Worm (Caenorhabditis elegans) whole organism, L4 larva: Measurements from ENCODE around the gene col-187.

Experiments
- F26F4.8 ChIP-seq: fragments of 200-800 bp; sonication (Bioruptor generic); conservative IDR thresholded peaks from 2 replicates; pipeline ENCODE4 v1.3.6; 2022; ENCODE audit warnings: missing genetic modification characterization, missing compliant biosample characterization
- F37D6.2 ChIP-seq: sonication (generic microtip); optimal IDR thresholded peaks from 2 replicates; lab custom pipeline; 2016; ENCODE audit warnings: mild to moderate bottlenecking, missing genetic modification characterization, missing compliant biosample characterization
- R02D3.7 ChIP-seq: fragments of 150-350 bp; sonication (generic microtip); optimal IDR thresholded peaks from 3 replicates; lab custom pipeline; 2014; ENCODE audit warnings: missing biosample characterization, missing genetic modification characterization
- T26A8.4 ChIP-seq: fragments of 200-800 bp; sonication (Bioruptor generic); IDR thresholded peaks from 2 replicates; pipeline ENCODE4 v1.3.6; 2022; ENCODE audit warnings: missing genetic modification characterization, missing compliant biosample characterization
- Y5F2A.4 ChIP-seq: fragments of 200-800 bp; sonication (Bioruptor generic); optimal IDR thresholded peaks from 2 replicates; lab custom pipeline; 2018; ENCODE audit warnings: mild to moderate bottlenecking, missing genetic modification characterization, missing compliant biosample characterization
- aha-1 ChIP-seq: fragments of 150-350 bp; peaks from one replicate; lab custom pipeline; 2014; ENCODE audit warnings: missing biosample characterization, missing genetic modification characterization
- ceh-32 ChIP-seq: sonication (generic microtip); optimal IDR thresholded peaks from 2 replicates; lab custom pipeline; 2016; ENCODE audit warnings: mild to moderate bottlenecking, missing genetic modification characterization, missing compliant biosample characterization; ENCODE audit not compliant: poor library complexity
- ceh-82 ChIP-seq: sonication (generic microtip); optimal IDR thresholded peaks from 2 replicates; lab custom pipeline; 2017; ENCODE audit warnings: missing biosample characterization, missing genetic modification characterization
- daf-16 ChIP-seq, 3 experiments: sonication (generic microtip); optimal IDR thresholded peaks; 2 replicates each; lab custom pipeline; 2016 to 2017; ENCODE audit warnings: missing genetic modification characterization in 3 of 3, missing genetic modification reagents in 3 of 3, mild to moderate bottlenecking in 2 of 3, missing compliant biosample characterization in 2 of 3, missing biosample characterization in 1 of 3, moderate library complexity in 1 of 3
- dve-1 ChIP-seq: sonication (generic microtip); optimal IDR thresholded peaks from 2 replicates; lab custom pipeline; 2017; ENCODE audit warnings: antibody characterized with exemption, mild to moderate bottlenecking, missing genetic modification characterization, missing compliant biosample characterization; ENCODE audit not compliant: insufficient read depth
- egl-27 ChIP-seq: sonication (generic microtip); optimal IDR thresholded peaks from 3 replicates; lab custom pipeline; 2017; ENCODE audit warnings: missing biosample characterization, missing genetic modification reagents, missing genetic modification characterization
- hlh-11 ChIP-seq: fragments of 200-800 bp; sonication (Bioruptor generic); optimal IDR thresholded peaks from 2 replicates; lab custom pipeline; 2018; ENCODE audit warnings: mild to moderate bottlenecking, missing genetic modification characterization, missing compliant biosample characterization
- hlh-30 ChIP-seq: sonication (generic microtip); optimal IDR thresholded peaks from 2 replicates; lab custom pipeline; 2017; ENCODE audit warnings: antibody characterized with exemption, mild to moderate bottlenecking, missing genetic modification characterization, missing compliant biosample characterization; ENCODE audit not compliant: insufficient read depth
- hmg-1.1 ChIP-seq: fragments of 200-800 bp; sonication (Bioruptor generic); IDR thresholded peaks from 2 replicates; pipeline ENCODE4 v1.3.6; 2022; ENCODE audit warnings: missing genetic modification reagents, missing genetic modification characterization, missing compliant biosample characterization
- lim-7 ChIP-seq: fragments of 200-800 bp; sonication (Bioruptor generic); IDR thresholded peaks from 2 replicates; pipeline ENCODE4 v1.3.6; 2022; ENCODE audit warnings: missing genetic modification characterization, missing compliant biosample characterization
- lin-39 ChIP-seq: fragments of 150-350 bp; optimal IDR thresholded peaks from 2 replicates; lab custom pipeline; 2014; ENCODE audit warnings: missing biosample characterization, missing genetic modification reagents, missing genetic modification characterization
- mes-2 ChIP-seq: sonication (generic microtip); optimal IDR thresholded peaks from 2 replicates; lab custom pipeline; 2016; ENCODE audit warnings: missing genotype, mild to moderate bottlenecking, missing genetic modification characterization, missing compliant biosample characterization; ENCODE audit not compliant: poor library complexity, severe bottlenecking
- mxl-2 ChIP-seq: fragments of 200-800 bp; sonication (Bioruptor generic); conservative IDR thresholded peaks from 2 replicates; pipeline ENCODE4 v1.3.6; 2022; ENCODE audit warnings: missing genetic modification reagents, missing genetic modification characterization, missing compliant biosample characterization
- mxl-3 ChIP-seq: fragments of 200-800 bp; sonication (Bioruptor generic); optimal IDR thresholded peaks from 2 replicates; lab custom pipeline; 2018; ENCODE audit warnings: mild to moderate bottlenecking, missing genetic modification characterization, missing compliant biosample characterization
- nhr-237 ChIP-seq: sonication (generic microtip); optimal IDR thresholded peaks from 2 replicates; lab custom pipeline; 2017; ENCODE audit warnings: missing biosample characterization, missing genetic modification characterization
- nhr-28 ChIP-seq: fragments of 150-350 bp; optimal IDR thresholded peaks from 2 replicates; lab custom pipeline; 2014; ENCODE audit warnings: missing biosample characterization, missing genetic modification characterization
- nhr-41 ChIP-seq: fragments of 200-800 bp; sonication (Bioruptor generic); IDR thresholded peaks from 2 replicates; pipeline ENCODE4 v1.3.6; 2022; ENCODE audit warnings: missing genetic modification reagents, missing genetic modification characterization, missing compliant biosample characterization
- nhr-48 ChIP-seq: sonication (generic microtip); optimal IDR thresholded peaks from 2 replicates; lab custom pipeline; 2016; ENCODE audit warnings: mild to moderate bottlenecking, missing genetic modification characterization, missing compliant biosample characterization
- pha-4 ChIP-seq, 2 experiments: fragments of 150-350 bp in 1 of 2; fragments of 200-800 bp in 1 of 2; sonication (Bioruptor generic) in 1 of 2; IDR thresholded peaks in 1 of 2; optimal IDR thresholded peaks in 1 of 2; 2 replicates each; pipeline versions ENCODE4 v1.3.6 to Lab custom; 2014 to 2022; ENCODE audit warnings: missing genetic modification characterization in 2 of 2, missing genetic modification reagents in 2 of 2, missing biosample characterization in 1 of 2, missing compliant biosample characterization in 1 of 2
- php-3 ChIP-seq: fragments of 200-800 bp; sonication (Bioruptor generic); IDR thresholded peaks from 2 replicates; pipeline ENCODE4 v1.3.6; 2022; ENCODE audit warnings: missing genetic modification reagents, missing genetic modification characterization, missing compliant biosample characterization
- pqm-1 ChIP-seq: sonication (generic microtip); optimal IDR thresholded peaks from 2 replicates; lab custom pipeline; 2017; ENCODE audit warnings: missing biosample characterization, missing genetic modification characterization
- saeg-2 ChIP-seq: fragments of 200-800 bp; sonication (Bioruptor generic); IDR thresholded peaks from 2 replicates; pipeline ENCODE4 v1.3.6; 2022; ENCODE audit warnings: missing genetic modification reagents, missing genetic modification characterization, missing compliant biosample characterization
- set-16 ChIP-seq: fragments of 200-800 bp; sonication (Bioruptor generic); IDR thresholded peaks from 2 replicates; pipeline ENCODE4 v1.3.6; 2022; ENCODE audit warnings: missing genetic modification reagents, missing genetic modification characterization, missing compliant biosample characterization
- snpc-4 ChIP-seq: fragments of 150-350 bp; optimal IDR thresholded peaks from 2 replicates; lab custom pipeline; 2014; ENCODE audit warnings: missing biosample characterization, missing genetic modification characterization
- tra-1 ChIP-seq: fragments of 200-800 bp; sonication (Bioruptor generic); IDR thresholded peaks from 2 replicates; pipeline ENCODE4 v1.3.6; 2022; ENCODE audit warnings: missing genetic modification reagents, missing genetic modification characterization, missing compliant biosample characterization
- unc-62 ChIP-seq, 3 experiments: fragments of 150-350 bp in 1 of 3; sonication (generic microtip); optimal IDR thresholded peaks in 2 of 3; peaks in 1 of 3; 1 replicate in 1 of 3; 2 replicates in 2 of 3; lab custom pipeline; 2014 to 2017; ENCODE audit warnings: missing biosample characterization in 3 of 3, missing genetic modification characterization in 3 of 3, missing genetic modification reagents in 3 of 3, missing genotype in 1 of 3
- zfp-3 ChIP-seq: fragments of 200-800 bp; sonication (Bioruptor generic); conservative IDR thresholded peaks from 2 replicates; pipeline ENCODE4 v1.3.6; 2022; ENCODE audit warnings: missing genetic modification reagents, missing genetic modification characterization, missing compliant biosample characterization
- zip-2 ChIP-seq: fragments of 150-350 bp; optimal IDR thresholded peaks from 2 replicates; lab custom pipeline; 2014; ENCODE audit warnings: missing biosample characterization, missing genetic modification characterization
- ztf-7 ChIP-seq: fragments of 150-350 bp; optimal IDR thresholded peaks from 2 replicates; lab custom pipeline; 2014; ENCODE audit warnings: missing biosample characterization, missing genetic modification characterization

col-187 gene

DNA sequence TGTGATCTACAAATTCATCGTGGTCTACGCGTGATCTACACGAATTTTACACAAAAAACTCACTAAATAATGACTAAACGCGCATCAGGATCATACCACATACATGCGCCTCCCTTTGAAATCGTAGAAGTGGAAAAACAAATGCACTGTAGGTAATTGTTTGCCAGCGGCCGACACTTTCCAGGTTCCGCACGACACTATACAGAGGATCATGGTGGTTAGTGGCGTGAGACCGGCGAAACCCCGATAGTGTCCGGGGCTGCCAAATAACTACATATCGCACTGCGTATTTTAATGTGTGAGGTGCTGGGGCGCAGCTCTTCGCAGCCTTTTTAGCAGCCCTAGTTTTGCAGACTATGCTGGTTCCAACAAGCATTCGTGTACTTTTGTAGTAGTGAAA lies 6.0 kb downstream of the col-187 start:
- TF ChIP-seq lin-39 (no peak), Y5F2A.4 (no peak), aha-1 (tag; lab: Kevin White, UChicago) (peak; percentile 77), egl-27 (tag; lab: Kevin White, UChicago) (no peak), F26F4.8 (GFP tag; lab: Robert Waterston, UW) (no peak)

DNA sequence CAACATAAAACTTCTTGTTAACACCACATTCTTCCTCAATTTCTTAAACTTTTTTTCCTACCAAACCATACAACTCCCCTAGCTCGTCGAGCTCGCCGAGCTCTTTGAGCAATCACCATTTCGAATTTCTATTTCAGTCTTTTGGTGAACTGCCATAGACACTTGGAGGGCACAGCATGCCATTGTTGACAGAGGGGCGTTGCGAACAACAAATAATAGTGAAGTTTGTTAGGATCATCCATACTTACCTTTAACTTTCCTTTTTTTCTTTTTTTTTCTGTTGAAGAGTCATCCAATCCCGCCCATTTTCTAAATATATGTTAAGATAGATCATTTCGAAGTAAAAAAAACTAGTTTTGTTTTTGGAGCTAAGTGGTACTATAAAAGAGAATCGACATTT lies 9.3 kb downstream of the col-187 start, which contains the start of gene idpp-14:
Gene idpp-14 (plus strand): TSS at position 324 of the 400 bp plus-strand sequence.
- no peak for TF ChIP-seq hlh-30 (tag; lab: Kevin White, UChicago)
- TF ChIP-seq nhr-28 (tag; lab: Kevin White, UChicago): no peak
- no peak for TF ChIP-seq pqm-1 (tag; lab: Kevin White, UChicago)
- TF ChIP-seq set-16: no peak
- TF ChIP-seq T26A8.4 (GFP tag; lab: Robert Waterston, UW): no peak
- no peak for TF ChIP-seq nhr-237
- TF ChIP-seq mxl-3 (GFP tag; lab: Kevin White, UChicago): no peak

ce11 chrX:16085094-16085493 lies 12.4 kb downstream of the col-187 start, which contains the start of gene C30F2.2:
C30F2.2 (minus strand) TSS chrX:16085215.
- TF ChIP-seq pha-4 (GFP tag; IDR thresholded peaks at IDR 0.05; lab: Robert Waterston, UW) (no peak), pha-4 (tag; optimal IDR thresholded peaks at IDR 0.05; lab: Kevin White, UChicago) (peak; percentile 80), zip-2 (tag; lab: Kevin White, UChicago) (no peak), hmg-1.1 (GFP tag; lab: Robert Waterston, UW) (no peak), lim-7 (GFP tag; lab: Robert Waterston, UW) (no peak), unc-62 (GFP tag; optimal IDR thresholded peaks at IDR 0.05 in 1 of 2; lab: Kevin White, UChicago) (peak in 1 of 2 experiments; percentile 48), unc-62 (tag; optimal IDR thresholded peaks at IDR 0.05; lab: Kevin White, UChicago) (no peak), R02D3.7 (no peak)

DNA sequence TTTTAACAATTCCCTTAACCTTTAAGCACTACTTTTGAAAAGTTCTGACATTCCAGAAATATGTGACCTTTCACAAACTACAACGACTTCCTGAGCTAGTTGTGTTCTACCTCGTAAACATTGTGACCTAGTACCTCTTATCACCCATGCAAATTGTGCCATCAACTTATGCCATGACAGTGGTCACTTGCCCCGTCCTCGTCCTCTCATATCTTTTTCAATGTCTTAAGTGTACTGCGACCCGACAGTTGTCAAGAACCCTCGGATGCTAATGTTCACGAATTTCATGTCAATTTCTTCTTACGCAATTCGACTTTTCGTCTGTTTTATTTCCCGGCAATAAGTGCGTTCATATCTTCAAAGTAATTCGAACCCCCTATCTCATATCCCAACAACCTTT lies 15.1 kb downstream of the col-187 start:
- TF ChIP-seq mes-2 (no peak), ztf-7 (tag; lab: Kevin White, UChicago) (no peak), zfp-3 (GFP tag; lab: Robert Waterston, UW) (no peak), ceh-82 (no peak), mxl-2 (no peak), F37D6.2 (tag; lab: Kevin White, UChicago) (no peak), nhr-48 (no peak), daf-16 (GFP tag; optimal IDR thresholded peaks at IDR 0.05; lab: Kevin White, UChicago) (no peak), daf-16 (tag; optimal IDR thresholded peaks at IDR 0.05; lab: Kevin White, UChicago) (peak; percentile 70), pqm-1 (tag; lab: Kevin White, UChicago) (peak; percentile 12), tra-1 (GFP tag; lab: Robert Waterston, UW) (no peak), nhr-28 (tag; lab: Kevin White, UChicago) (peak; percentile 30), hlh-11 (tag; lab: Kevin White, UChicago) (peak; percentile 44), dve-1 (tag; lab: Kevin White, UChicago) (no peak), ceh-32 (tag; lab: Kevin White, UChicago) (no peak), T26A8.4 (GFP tag; lab: Robert Waterston, UW) (no peak)
- TF ChIP-seq, all 104 proteins: peak for 4

DNA sequence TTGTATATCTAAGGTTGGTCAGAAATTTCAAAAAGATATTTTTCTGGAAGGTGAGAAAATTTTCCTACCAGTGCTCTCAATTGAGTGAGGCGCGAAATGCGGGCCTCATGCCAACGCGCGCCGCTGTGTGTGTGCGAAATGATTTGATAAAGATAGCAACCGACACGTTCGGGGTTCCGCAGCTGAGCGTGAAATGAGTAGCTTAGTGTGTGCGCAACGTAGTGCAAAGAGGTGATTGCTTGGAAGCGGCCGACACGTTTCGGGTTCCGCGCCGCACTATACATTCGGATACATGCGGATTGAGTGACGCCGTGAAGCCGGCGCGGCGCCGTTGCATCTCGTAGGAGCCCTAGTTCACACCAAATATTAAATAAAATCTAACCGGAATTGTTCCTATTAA lies 18.5 kb downstream of the col-187 start:
- TF ChIP-seq php-3 (GFP tag; lab: Robert Waterston, UW): 0 out of 2 replicates have a peak, but pooled peaks have one; percentile 18
- 0 out of 2 replicates have a peak, but pooled peaks have one; percentile 23 for TF ChIP-seq nhr-41 (GFP tag; lab: Robert Waterston, UW)
- peak; percentile 35 for TF ChIP-seq hlh-11 (tag; lab: Kevin White, UChicago)
- TF ChIP-seq saeg-2 (GFP tag; lab: Robert Waterston, UW): 0 out of 2 replicates have a peak, but pooled peaks have one; percentile 14
- TF ChIP-seq nhr-28 (tag; lab: Kevin White, UChicago): no peak
- peak; percentile 1 for TF ChIP-seq snpc-4 (tag; lab: Kevin White, UChicago)
- TF ChIP-seq Y5F2A.4: no peak
- TF ChIP-seq, all 104 proteins: peak for 5
